Fruit fly (Drosophila melanogaster) whole organism, embryonic: ENCODE results near the gene Rab7.

ENCODE experiments used
- C15 ChIP-seq: fragments of 200-800 bp; sonication (Bioruptor generic); IDR thresholded peaks from 3 replicates; pipeline ENCODE4 v1.3.6; 2022; ENCODE audit warnings: missing biosample characterization, missing genetic modification characterization
- CG11247 ChIP-seq: fragments of 200-800 bp; sonication (Bioruptor generic); IDR thresholded peaks from 2 replicates; pipeline ENCODE4 v1.3.6; 2022; ENCODE audit warnings: missing biosample characterization, missing genetic modification characterization
- CG12744 ChIP-seq: fragments of 200-800 bp; sonication (Bioruptor generic); optimal IDR thresholded peaks from 2 replicates; lab custom pipeline; 2016; ENCODE audit warnings: missing biosample characterization, missing genetic modification characterization
- CG15269 ChIP-seq: fragments of 200-800 bp; sonication (Bioruptor generic); optimal IDR thresholded peaks from 2 replicates; lab custom pipeline; 2018; ENCODE audit warnings: missing biosample characterization, mild to moderate bottlenecking, missing genetic modification characterization, moderate library complexity
- CG15696 ChIP-seq: fragments of 200-800 bp; sonication (Bioruptor generic); optimal IDR thresholded peaks from 2 replicates; lab custom pipeline; 2019; ENCODE audit warnings: missing biosample characterization, mild to moderate bottlenecking, missing genetic modification characterization, moderate library complexity
- CG16813 ChIP-seq: fragments of 200-800 bp; sonication (Bioruptor generic); IDR thresholded peaks from 3 replicates; pipeline ENCODE4 v1.3.6; 2022; ENCODE audit warnings: missing biosample characterization, missing genetic modification characterization; ENCODE audit not compliant: partially characterized antibody
- CG17186 ChIP-seq: fragments of 200-800 bp; sonication (Bioruptor generic); optimal IDR thresholded peaks from 3 replicates; lab custom pipeline; 2017; ENCODE audit warnings: missing biosample characterization, missing genetic modification reagents, missing genetic modification characterization
- CG2712 ChIP-seq: fragments of 200-800 bp; optimal IDR thresholded peaks from 3 replicates; lab custom pipeline; 2019; ENCODE audit warnings: missing biosample characterization, mild to moderate bottlenecking, missing genetic modification characterization, moderate library complexity
- CG2889 ChIP-seq: fragments of 200-800 bp; sonication (Bioruptor generic); IDR thresholded peaks from 3 replicates; pipeline ENCODE4 v1.3.6; 2022; ENCODE audit warnings: missing biosample characterization, missing genetic modification characterization
- CG3065 ChIP-seq: fragments of 200-800 bp; sonication (Bioruptor generic); optimal IDR thresholded peaks from 2 replicates; lab custom pipeline; 2016; ENCODE audit warnings: missing biosample characterization, missing genetic modification characterization
- CG31365 ChIP-seq: fragments of 200-800 bp; sonication (Bioruptor generic); optimal IDR thresholded peaks from 2 replicates; lab custom pipeline; 2018; ENCODE audit warnings: missing biosample characterization, mild to moderate bottlenecking, missing genetic modification characterization
- CG3163 ChIP-seq: fragments of 200-800 bp; sonication (Bioruptor generic); optimal IDR thresholded peaks from 3 replicates; lab custom pipeline; 2016; ENCODE audit warnings: missing biosample characterization, missing genetic modification characterization
- CG34224 ChIP-seq: fragments of 200-800 bp; sonication (Bioruptor generic); IDR thresholded peaks from 3 replicates; pipeline ENCODE4 v1.3.6; 2022; ENCODE audit warnings: missing biosample characterization, missing genetic modification characterization; ENCODE audit not compliant: partially characterized antibody
- CG34376 ChIP-seq: fragments of 200-800 bp; sonication (Bioruptor generic); optimal IDR thresholded peaks from 2 replicates; lab custom pipeline; 2018; ENCODE audit warnings: missing biosample characterization, mild to moderate bottlenecking, missing genetic modification characterization
- CG34422 ChIP-seq: fragments of 200-800 bp; sonication (Bioruptor generic); IDR thresholded peaks from 3 replicates; pipeline ENCODE4 v1.3.6; 2022; ENCODE audit warnings: missing biosample characterization, missing genetic modification characterization
- CG6683 ChIP-seq: fragments of 200-800 bp; sonication (Bioruptor generic); optimal IDR thresholded peaks from 2 replicates; lab custom pipeline; 2017; ENCODE audit warnings: missing biosample characterization, mild to moderate bottlenecking, missing genetic modification characterization, missing genetic modification reagents
- CG7839 ChIP-seq: fragments of 200-800 bp; sonication (Bioruptor generic); optimal IDR thresholded peaks from 3 replicates; lab custom pipeline; 2018; ENCODE audit warnings: missing biosample characterization, mild to moderate bottlenecking, missing genetic modification characterization, moderate library complexity
- CG7928 ChIP-seq: fragments of 200-800 bp; sonication (Bioruptor generic); optimal IDR thresholded peaks from 2 replicates; lab custom pipeline; 2017; ENCODE audit warnings: missing biosample characterization, mild to moderate bottlenecking, missing genetic modification characterization
- CG8089 ChIP-seq: fragments of 200-800 bp; sonication (Bioruptor generic); optimal IDR thresholded peaks from 3 replicates; lab custom pipeline; 2016; ENCODE audit warnings: missing biosample characterization, missing genetic modification characterization
- CG9817 ChIP-seq: fragments of 200-800 bp; sonication (Bioruptor generic); optimal IDR thresholded peaks from 2 replicates; lab custom pipeline; 2018; ENCODE audit warnings: missing biosample characterization, mild to moderate bottlenecking, missing genetic modification characterization, moderate library complexity
- CTCF ChIP-seq: fragments of 200-800 bp; sonication (Bioruptor generic); optimal IDR thresholded peaks from 2 replicates; lab custom pipeline; 2017; ENCODE audit warnings: missing biosample characterization, mild to moderate bottlenecking, missing genetic modification characterization, moderate library complexity
- E2f2 ChIP-seq: fragments of 200-800 bp; sonication (Bioruptor generic); IDR thresholded peaks from 2 replicates; pipeline ENCODE4 v1.3.6; 2022; ENCODE audit warnings: missing biosample characterization, missing genetic modification characterization
- Ets97D ChIP-seq: fragments of 200-800 bp; sonication (Bioruptor generic); optimal IDR thresholded peaks from 3 replicates; lab custom pipeline; 2016; ENCODE audit warnings: missing biosample characterization, missing genetic modification characterization
- GATAe ChIP-seq: fragments of 200-800 bp; sonication (Bioruptor generic); conservative IDR thresholded peaks from 2 replicates; pipeline ENCODE4 v1.3.6; 2022; ENCODE audit warnings: missing biosample characterization, missing genetic modification characterization
- Hey ChIP-seq: fragments of 200-800 bp; sonication (Bioruptor generic); optimal IDR thresholded peaks from 3 replicates; lab custom pipeline; 2018; ENCODE audit warnings: missing biosample characterization, mild to moderate bottlenecking, missing genetic modification characterization
- Myb ChIP-seq: fragments of 200-800 bp; sonication (Bioruptor generic); optimal IDR thresholded peaks from 2 replicates; lab custom pipeline; 2016; ENCODE audit warnings: missing biosample characterization, missing genetic modification characterization
- Nf-YB ChIP-seq: fragments of 200-800 bp; sonication (Bioruptor generic); optimal IDR thresholded peaks from 3 replicates; lab custom pipeline; 2019; ENCODE audit warnings: missing biosample characterization, mild to moderate bottlenecking, missing genetic modification characterization, moderate library complexity
- Pdp1 ChIP-seq, 2 experiments: fragments of 200-800 bp; sonication (Bioruptor generic); optimal IDR thresholded peaks; 3 replicates each; lab custom pipeline; 2016; ENCODE audit warnings: missing biosample characterization in 2 of 2, missing genetic modification characterization in 2 of 2, mild to moderate bottlenecking in 1 of 2, moderate library complexity in 1 of 2
- Sox100B ChIP-seq: fragments of 200-800 bp; sonication (Bioruptor generic); optimal IDR thresholded peaks from 3 replicates; lab custom pipeline; 2018; ENCODE audit warnings: missing biosample characterization, mild to moderate bottlenecking, missing genetic modification characterization
- Ssrp ChIP-seq: fragments of 200-800 bp; sonication (Bioruptor generic); optimal IDR thresholded peaks from 2 replicates; lab custom pipeline; 2018; ENCODE audit warnings: missing biosample characterization, mild to moderate bottlenecking, missing genetic modification characterization, moderate library complexity
- Trl ChIP-seq, 3 experiments: fragments of >200 bp in 2 of 3; fragments of 200-800 bp in 1 of 3; sonication (Bioruptor generic) in 1 of 3; optimal IDR thresholded peaks; 2 replicates in 1 of 3; 3 replicates in 2 of 3; lab custom pipeline; 2016 to 2017; ENCODE audit warnings: missing biosample characterization in 1 of 3, missing genetic modification characterization in 1 of 3
- Xbp1 ChIP-seq: fragments of 200-800 bp; sonication (Bioruptor generic); optimal IDR thresholded peaks from 3 replicates; lab custom pipeline; 2016; ENCODE audit warnings: missing biosample characterization, mild to moderate bottlenecking, missing genetic modification characterization
- ap ChIP-seq: fragments of 200-800 bp; sonication (Bioruptor generic); IDR thresholded peaks from 2 replicates; pipeline ENCODE4 v1.3.6; 2022; ENCODE audit warnings: missing biosample characterization, missing genetic modification characterization
- ash1 ChIP-seq: fragments of 200-800 bp; sonication (Bioruptor generic); optimal IDR thresholded peaks from 2 replicates; lab custom pipeline; 2018; ENCODE audit warnings: missing biosample characterization, mild to moderate bottlenecking, missing genetic modification characterization
- chinmo ChIP-seq: fragments of 200-800 bp; sonication (Bioruptor generic); IDR thresholded peaks from 4 replicates; pipeline ENCODE4 v1.3.6; 2022; ENCODE audit warnings: missing biosample characterization, missing genetic modification characterization; ENCODE audit not compliant: partially characterized antibody
- ci ChIP-seq: fragments of 200-800 bp; sonication (Bioruptor generic); IDR thresholded peaks from 3 replicates; pipeline ENCODE4 v1.3.6; 2022; ENCODE audit warnings: missing biosample characterization, missing genetic modification characterization
- cwo ChIP-seq: fragments of 200-800 bp; sonication (Bioruptor generic); optimal IDR thresholded peaks from 3 replicates; lab custom pipeline; 2017; ENCODE audit warnings: missing biosample characterization, missing genetic modification characterization, mild to moderate bottlenecking, moderate library complexity, missing genetic modification reagents
- dan ChIP-seq: fragments of 200-800 bp; sonication (Bioruptor generic); IDR thresholded peaks from 2 replicates; pipeline ENCODE4 v1.3.6; 2022; ENCODE audit warnings: missing biosample characterization, missing genetic modification characterization
- h ChIP-seq: fragments of >200 bp; optimal IDR thresholded peaks from 2 replicates; lab custom pipeline; 2017
- her ChIP-seq: fragments of 200-800 bp; sonication (Bioruptor generic); optimal IDR thresholded peaks from 2 replicates; lab custom pipeline; 2016; ENCODE audit warnings: missing biosample characterization, missing genetic modification characterization
- ind ChIP-seq: fragments of 200-800 bp; sonication (Bioruptor generic); optimal IDR thresholded peaks from 3 replicates; lab custom pipeline; 2016; ENCODE audit warnings: missing biosample characterization, missing genetic modification characterization
- knrl ChIP-seq: fragments of 200-800 bp; sonication (Bioruptor generic); IDR thresholded peaks from 3 replicates; pipeline ENCODE4 v1.3.6; 2022; ENCODE audit warnings: missing biosample characterization, missing genetic modification characterization; ENCODE audit not compliant: partially characterized antibody
- lilli ChIP-seq: fragments of 200-800 bp; sonication (Bioruptor generic); optimal IDR thresholded peaks from 3 replicates; lab custom pipeline; 2016; ENCODE audit warnings: missing biosample characterization, missing genetic modification characterization
- psq ChIP-seq: fragments of 200-800 bp; sonication (Bioruptor generic); optimal IDR thresholded peaks from 2 replicates; lab custom pipeline; 2017; ENCODE audit warnings: missing biosample characterization, missing genetic modification characterization
- sima ChIP-seq: fragments of 200-800 bp; sonication (Bioruptor generic); optimal IDR thresholded peaks from 2 replicates; lab custom pipeline; 2016; ENCODE audit warnings: missing biosample characterization, missing genetic modification characterization
- sqz ChIP-seq: fragments of 200-800 bp; sonication (Bioruptor generic); optimal IDR thresholded peaks from 3 replicates; lab custom pipeline; 2018; ENCODE audit warnings: missing biosample characterization, mild to moderate bottlenecking, missing genetic modification characterization
- sug ChIP-seq: fragments of 200-800 bp; optimal IDR thresholded peaks from 2 replicates; lab custom pipeline; 2019; ENCODE audit warnings: missing biosample characterization, mild to moderate bottlenecking, missing genetic modification characterization, moderate library complexity
- tll ChIP-seq, 2 experiments: fragments of 200-800 bp in 1 of 2; fragments of >200 bp in 1 of 2; sonication (Bioruptor generic) in 1 of 2; optimal IDR thresholded peaks; 2 replicates each; lab custom pipeline; 2017 to 2019; ENCODE audit warnings: missing biosample characterization in 2 of 2, missing genetic modification characterization in 2 of 2, mild to moderate bottlenecking in 1 of 2, moderate library complexity in 1 of 2

The Rab7 gene

DNA sequence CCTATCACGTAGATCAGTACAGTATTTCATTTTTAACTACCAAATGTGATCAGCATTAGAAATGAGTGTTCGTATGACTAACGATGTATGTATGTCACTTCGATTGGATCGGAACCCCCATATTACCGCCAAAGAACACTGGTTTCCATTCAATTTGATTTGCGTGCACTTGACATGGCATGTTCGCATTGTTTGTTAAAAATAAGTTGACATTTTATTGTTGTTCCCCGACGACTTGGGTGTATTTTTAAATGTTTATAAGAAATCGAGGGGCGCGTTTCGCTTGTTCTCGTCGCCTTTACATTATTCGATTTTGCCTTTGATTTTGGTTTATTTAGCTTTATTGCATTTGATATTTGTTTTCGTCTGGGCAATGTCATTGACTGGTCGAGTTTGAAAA is 22.6 kb downstream of the Rab7 start:
- TF ChIP-seq sug (no peak), CG17186 (GFP tag; lab: Kevin White, UChicago) (no peak), sima (no peak), Ssrp (tag; lab: Kevin White, UChicago) (no peak), C15 (GFP tag; lab: Robert Waterston, UW) (no peak), CG6683 (GFP tag; lab: Kevin White, UChicago) (no peak), ash1 (GFP tag; lab: Kevin White, UChicago) (no peak), dan (GFP tag; lab: Robert Waterston, UW) (no peak), Nf-YB (GFP tag; lab: Kevin White, UChicago) (no peak), CG12744 (no peak), CG15696 (no peak), knrl (GFP tag; lab: Robert Waterston, UW) (no peak), CG7928 (no peak), Xbp1 (GFP tag; lab: Kevin White, UChicago) (no peak), lilli (no peak), CG3065 (GFP tag; lab: Kevin White, UChicago) (no peak), CTCF (GFP tag; lab: Kevin White, UChicago) (no peak), CG16813 (GFP tag; lab: Robert Waterston, UW) (no peak), E2f2 (GFP tag; lab: Robert Waterston, UW) (no peak), Ets97D (GFP tag; lab: Kevin White, UChicago) (no peak)

- TF ChIP-seq Hey (tag; lab: Kevin White, UChicago) (no peak), chinmo (GFP tag; lab: Robert Waterston, UW) (0 out of 4 replicates have a peak, but pooled peaks have one; percentile 73), CG34224 (GFP tag; lab: Robert Waterston, UW) (no peak), Trl (optimal IDR thresholded peaks at IDR 0.05; lab: Kevin White, UChicago) (no peak), Trl (GFP tag; optimal IDR thresholded peaks at IDR 0.05; lab: Kevin White, UChicago) (no peak), CG7839 (no peak), ap (GFP tag; lab: Robert Waterston, UW) (no peak), CG3163 (GFP tag; lab: Kevin White, UChicago) (no peak), tll (GFP tag; optimal IDR thresholded peaks at IDR 0.05; lab: Kevin White, UChicago) (no peak), cwo (GFP tag; lab: Kevin White, UChicago) (no peak), ind (GFP tag; lab: Kevin White, UChicago) (no peak), Ssrp (tag; lab: Kevin White, UChicago) (no peak), sqz (GFP tag; lab: Kevin White, UChicago) (peak; percentile 10), Pdp1 (GFP tag; optimal IDR thresholded peaks at IDR 0.05; lab: Kevin White, UChicago) (peak in 1 of 2 experiments; percentile 12), CG9817 (tag; lab: Kevin White, UChicago) (no peak), CG2712 (tag; lab: Kevin White, UChicago) (no peak), CG15269 (tag; lab: Kevin White, UChicago) (no peak), CG34422 (GFP tag; lab: Robert Waterston, UW) (no peak), CG11247 (GFP tag; lab: Robert Waterston, UW) (no peak), sug (peak; percentile 84), ci (GFP tag; lab: Robert Waterston, UW) (0 out of 3 replicates have a peak, but pooled peaks have one; percentile 19), GATAe (GFP tag; lab: Robert Waterston, UW) (peak; percentile 46), CG31365 (no peak), h (lab: Kevin White, UChicago) (no peak), Sox100B (GFP tag; lab: Kevin White, UChicago) (no peak), psq (no peak), her (GFP tag; lab: Kevin White, UChicago) (no peak), CG34376 (GFP tag; lab: Kevin White, UChicago) (peak; percentile 44), Myb (GFP tag; lab: Kevin White, UChicago) (no peak), CG8089 (GFP tag; lab: Kevin White, UChicago) (no peak), CG2889 (GFP tag; lab: Robert Waterston, UW) (0 out of 3 replicates have a peak, but pooled peaks have one; percentile 11)
Measured at dm6 chr3R:24015939-24016913, 23.4 kb downstream of the Rab7 start.
